Fruit fly (Drosophila melanogaster) whole organism, embryonic: ENCODE measurements around the gene CG8837.

ENCODE experiments used
- Atf3 ChIP-seq: fragments of 200-800 bp; sonication (Bioruptor generic); optimal IDR thresholded peaks from 3 replicates; lab custom pipeline; 2016; ENCODE audit warnings: missing biosample characterization, missing genetic modification characterization
- Blimp-1 ChIP-seq: fragments of 200-800 bp; sonication (Bioruptor generic); optimal IDR thresholded peaks from 3 replicates; lab custom pipeline; 2018; ENCODE audit warnings: missing biosample characterization, missing genetic modification characterization, mild to moderate bottlenecking, moderate library complexity, missing genetic modification reagents
- Bteb2 ChIP-seq: fragments of 200-800 bp; sonication (Bioruptor generic); optimal IDR thresholded peaks from 2 replicates; lab custom pipeline; 2016; ENCODE audit warnings: missing biosample characterization, missing genetic modification characterization
- CG10565 ChIP-seq: fragments of 200-800 bp; sonication (Bioruptor generic); optimal IDR thresholded peaks from 3 replicates; lab custom pipeline; 2016; ENCODE audit warnings: missing biosample characterization, mild to moderate bottlenecking, missing genetic modification characterization
- CG11398 ChIP-seq: fragments of 200-800 bp; sonication (Bioruptor generic); optimal IDR thresholded peaks from 2 replicates; lab custom pipeline; 2016; ENCODE audit warnings: missing biosample characterization, missing genetic modification characterization
- CG12769 ChIP-seq: fragments of 200-800 bp; sonication (Bioruptor generic); optimal IDR thresholded peaks from 2 replicates; lab custom pipeline; 2019; ENCODE audit warnings: missing biosample characterization, mild to moderate bottlenecking, missing genetic modification characterization, moderate library complexity
- CG14667 ChIP-seq: fragments of 200-800 bp; sonication (Bioruptor generic); IDR thresholded peaks from 2 replicates; pipeline ENCODE4 v1.3.6; 2022; ENCODE audit warnings: missing biosample characterization, missing genetic modification characterization
- CG14710 ChIP-seq: fragments of 200-800 bp; sonication (Bioruptor generic); optimal IDR thresholded peaks from 3 replicates; lab custom pipeline; 2019; ENCODE audit warnings: missing biosample characterization, mild to moderate bottlenecking, missing genetic modification characterization, moderate library complexity
- CG15514 ChIP-seq: fragments of 200-800 bp; sonication (Bioruptor generic); optimal IDR thresholded peaks from 3 replicates; lab custom pipeline; 2017; ENCODE audit warnings: missing biosample characterization, missing genetic modification characterization, mild to moderate bottlenecking, moderate library complexity, missing genetic modification reagents
- CG1603 ChIP-seq: fragments of 200-800 bp; sonication (Bioruptor generic); optimal IDR thresholded peaks from 2 replicates; lab custom pipeline; 2019; ENCODE audit warnings: missing biosample characterization, mild to moderate bottlenecking, missing genetic modification characterization, moderate library complexity
- CG16815 ChIP-seq: fragments of 200-800 bp; sonication (Bioruptor generic); optimal IDR thresholded peaks from 3 replicates; lab custom pipeline; 2017; ENCODE audit warnings: missing biosample characterization, mild to moderate bottlenecking, missing genetic modification characterization
- CG18619 ChIP-seq: fragments of 200-800 bp; sonication (Bioruptor generic); optimal IDR thresholded peaks from 3 replicates; lab custom pipeline; 2017; ENCODE audit warnings: missing biosample characterization, mild to moderate bottlenecking, missing genetic modification characterization
- CG32772 ChIP-seq: fragments of 200-800 bp; sonication (Bioruptor generic); IDR thresholded peaks from 2 replicates; pipeline ENCODE4 v1.3.6; 2022; ENCODE audit warnings: missing biosample characterization, missing genetic modification characterization
- CG3726 ChIP-seq: fragments of 200-800 bp; sonication (Bioruptor generic); IDR thresholded peaks from 3 replicates; pipeline ENCODE4, ENCODE4 v1.3.6; 2022; ENCODE audit warnings: missing biosample characterization, missing genetic modification characterization
- CG43689 ChIP-seq: fragments of 200-800 bp; sonication (Bioruptor generic); IDR thresholded peaks from 2 replicates; pipeline ENCODE4 v1.3.6; 2022; ENCODE audit warnings: missing biosample characterization, missing genetic modification characterization
- CG5953 ChIP-seq: fragments of 200-800 bp; sonication (Bioruptor generic); IDR thresholded peaks from 2 replicates; pipeline ENCODE4 v1.3.6; 2022; ENCODE audit warnings: missing biosample characterization, missing genetic modification characterization
- CG6765 ChIP-seq: fragments of 200-800 bp; sonication (Bioruptor generic); optimal IDR thresholded peaks from 3 replicates; lab custom pipeline; 2017; ENCODE audit warnings: missing biosample characterization, mild to moderate bottlenecking, missing genetic modification characterization
- CG7556 ChIP-seq: fragments of 200-800 bp; sonication (Bioruptor generic); optimal IDR thresholded peaks from 2 replicates; lab custom pipeline; 2017; ENCODE audit warnings: missing biosample characterization, mild to moderate bottlenecking, missing genetic modification characterization
- CG8290 ChIP-seq, 3 experiments: fragments of 200-800 bp; sonication (Bioruptor generic); optimal IDR thresholded peaks; 2 replicates each; lab custom pipeline; 2016 to 2019; ENCODE audit warnings: missing biosample characterization in 3 of 3, missing genetic modification characterization in 3 of 3, mild to moderate bottlenecking in 2 of 3, moderate library complexity in 1 of 3
- CTCF ChIP-seq: fragments of 200-800 bp; sonication (Bioruptor generic); optimal IDR thresholded peaks from 2 replicates; lab custom pipeline; 2017; ENCODE audit warnings: missing biosample characterization, mild to moderate bottlenecking, missing genetic modification characterization, moderate library complexity
- CkIIα-i1 ChIP-seq: fragments of 200-800 bp; sonication (Bioruptor generic); IDR thresholded peaks from 2 replicates; pipeline ENCODE4 v1.3.6; 2022; ENCODE audit warnings: missing biosample characterization, missing genetic modification characterization
- CoRest ChIP-seq: fragments of 200-800 bp; sonication (Bioruptor generic); optimal IDR thresholded peaks from 3 replicates; lab custom pipeline; 2018; ENCODE audit warnings: missing biosample characterization, mild to moderate bottlenecking, missing genetic modification characterization, moderate library complexity
- CrebB ChIP-seq: fragments of 200-800 bp; sonication (Bioruptor generic); optimal IDR thresholded peaks from 3 replicates; lab custom pipeline; 2018; ENCODE audit warnings: missing biosample characterization, mild to moderate bottlenecking, missing genetic modification characterization
- Dbx ChIP-seq: fragments of 200-800 bp; sonication (Bioruptor generic); IDR thresholded peaks from 3 replicates; pipeline ENCODE4 v1.3.6; 2022; ENCODE audit warnings: missing biosample characterization, missing genetic modification characterization
- Ets97D ChIP-seq: fragments of 200-800 bp; sonication (Bioruptor generic); optimal IDR thresholded peaks from 3 replicates; lab custom pipeline; 2016; ENCODE audit warnings: missing biosample characterization, missing genetic modification characterization
- GATAe ChIP-seq: fragments of 200-800 bp; sonication (Bioruptor generic); conservative IDR thresholded peaks from 2 replicates; pipeline ENCODE4 v1.3.6; 2022; ENCODE audit warnings: missing biosample characterization, missing genetic modification characterization
- H2.0 ChIP-seq: fragments of 200-800 bp; sonication (Bioruptor generic); IDR thresholded peaks from 2 replicates; pipeline ENCODE4 v1.3.6; 2022; ENCODE audit warnings: missing biosample characterization, missing genetic modification characterization
- HmgZ ChIP-seq: fragments of 200-800 bp; sonication (Bioruptor generic); optimal IDR thresholded peaks from 2 replicates; lab custom pipeline; 2018; ENCODE audit warnings: missing biosample characterization, mild to moderate bottlenecking, missing genetic modification characterization
- Hr3 ChIP-seq: fragments of 200-800 bp; sonication (Bioruptor generic); optimal IDR thresholded peaks from 3 replicates; lab custom pipeline; 2016; ENCODE audit warnings: missing biosample characterization, missing genetic modification characterization
- Hr39 ChIP-seq: fragments of >200 bp; optimal IDR thresholded peaks from 2 replicates; lab custom pipeline; 2017
- Hr78 ChIP-seq, 2 experiments: fragments of 200-800 bp in 1 of 2; fragments of >200 bp in 1 of 2; sonication (Bioruptor generic) in 1 of 2; optimal IDR thresholded peaks; 2 replicates each; lab custom pipeline; 2017 to 2019; ENCODE audit warnings: missing biosample characterization in 2 of 2, missing genetic modification characterization in 2 of 2, mild to moderate bottlenecking in 1 of 2, moderate library complexity in 1 of 2
- Mad ChIP-seq: fragments of 200-800 bp; sonication (Bioruptor generic); optimal IDR thresholded peaks from 2 replicates; lab custom pipeline; 2016; ENCODE audit warnings: missing biosample characterization, missing genetic modification characterization
- Myb ChIP-seq: fragments of 200-800 bp; sonication (Bioruptor generic); optimal IDR thresholded peaks from 2 replicates; lab custom pipeline; 2016; ENCODE audit warnings: missing biosample characterization, missing genetic modification characterization
- Optix ChIP-seq: fragments of 200-800 bp; sonication (Bioruptor generic); IDR thresholded peaks from 3 replicates; pipeline ENCODE4 v1.3.6; 2022; ENCODE audit warnings: missing biosample characterization, missing genetic modification characterization
- Side ChIP-seq: fragments of 200-800 bp; sonication (Bioruptor generic); optimal IDR thresholded peaks from 2 replicates; lab custom pipeline; 2016; ENCODE audit warnings: missing biosample characterization, missing genetic modification characterization
- bigmax ChIP-seq: fragments of 200-800 bp; sonication (Bioruptor generic); optimal IDR thresholded peaks from 2 replicates; lab custom pipeline; 2018; ENCODE audit warnings: missing biosample characterization, mild to moderate bottlenecking, missing genetic modification characterization
- corto ChIP-seq: fragments of 200-800 bp; sonication (Bioruptor generic); optimal IDR thresholded peaks from 2 replicates; lab custom pipeline; 2016; ENCODE audit warnings: missing biosample characterization, mild to moderate bottlenecking, missing genetic modification characterization, moderate library complexity
- dimm ChIP-seq: fragments of 200-800 bp; sonication (Bioruptor generic); IDR thresholded peaks from 2 replicates; pipeline ENCODE4 v1.3.6; 2022; ENCODE audit warnings: missing biosample characterization, missing genetic modification characterization
- dm ChIP-seq: fragments of 200-800 bp; sonication (Bioruptor generic); optimal IDR thresholded peaks from 3 replicates; lab custom pipeline; 2016; ENCODE audit warnings: missing biosample characterization, missing genetic modification characterization
- esg ChIP-seq: fragments of 200-800 bp; sonication (Bioruptor generic); conservative IDR thresholded peaks from 2 replicates; pipeline ENCODE4 v1.3.6; 2022; ENCODE audit warnings: missing biosample characterization, missing genetic modification characterization
- maf-S ChIP-seq: fragments of 200-800 bp; sonication (Bioruptor generic); optimal IDR thresholded peaks from 2 replicates; lab custom pipeline; 2016; ENCODE audit warnings: missing biosample characterization, missing genetic modification characterization
- nmo ChIP-seq: fragments of 200-800 bp; sonication (Bioruptor generic); optimal IDR thresholded peaks from 2 replicates; lab custom pipeline; 2018; ENCODE audit warnings: missing biosample characterization, mild to moderate bottlenecking, missing genetic modification characterization, moderate library complexity
- pros ChIP-seq: fragments of 200-800 bp; sonication (Bioruptor generic); optimal IDR thresholded peaks from 3 replicates; lab custom pipeline; 2019; ENCODE audit warnings: missing biosample characterization, mild to moderate bottlenecking, missing genetic modification characterization, moderate library complexity
- rib ChIP-seq: fragments of 200-800 bp; sonication (Bioruptor generic); IDR thresholded peaks from 2 replicates; pipeline ENCODE4 v1.3.6; 2022; ENCODE audit warnings: missing biosample characterization, missing genetic modification characterization
- salm ChIP-seq: fragments of 200-800 bp; sonication (Bioruptor generic); optimal IDR thresholded peaks from 2 replicates; lab custom pipeline; 2018; ENCODE audit warnings: missing biosample characterization, mild to moderate bottlenecking, missing genetic modification characterization
- schlank ChIP-seq: fragments of 200-800 bp; sonication (Bioruptor generic); optimal IDR thresholded peaks from 2 replicates; lab custom pipeline; 2018; ENCODE audit warnings: missing biosample characterization, mild to moderate bottlenecking, missing genetic modification characterization
- sob ChIP-seq: fragments of 200-800 bp; sonication (Bioruptor generic); IDR thresholded peaks from 2 replicates; pipeline ENCODE4 v1.3.6; 2022; ENCODE audit warnings: missing biosample characterization, missing genetic modification characterization
- sqz ChIP-seq: fragments of 200-800 bp; sonication (Bioruptor generic); optimal IDR thresholded peaks from 3 replicates; lab custom pipeline; 2018; ENCODE audit warnings: missing biosample characterization, mild to moderate bottlenecking, missing genetic modification characterization
- stwl ChIP-seq: fragments of 200-800 bp; sonication (Bioruptor generic); optimal IDR thresholded peaks from 3 replicates; lab custom pipeline; 2018; ENCODE audit warnings: missing biosample characterization, mild to moderate bottlenecking, missing genetic modification characterization, moderate library complexity
- sug ChIP-seq: fragments of 200-800 bp; optimal IDR thresholded peaks from 2 replicates; lab custom pipeline; 2019; ENCODE audit warnings: missing biosample characterization, mild to moderate bottlenecking, missing genetic modification characterization, moderate library complexity
- z ChIP-seq: fragments of 200-800 bp; sonication (Bioruptor generic); IDR thresholded peaks from 3 replicates; pipeline ENCODE4 v1.3.6; 2022; ENCODE audit warnings: missing biosample characterization, missing genetic modification characterization

Gene CG8837

dm6 chr2L:3348146-3348747, 28.2 kb downstream of the CG8837 start (continued):
- TF ChIP-seq maf-S (GFP tag; lab: Kevin White, UChicago), result peak; percentile 13
- TF ChIP-seq dimm (GFP tag; lab: Robert Waterston, UW), result peak; percentile 74
- TF ChIP-seq CG16815 (GFP tag; lab: Kevin White, UChicago), result peak; percentile 43
- TF ChIP-seq CG8290 (GFP tag; optimal IDR thresholded peaks at IDR 0.05; lab: Kevin White, UChicago), result peak; percentile 22
- TF ChIP-seq CG8290 (tag; optimal IDR thresholded peaks at IDR 0.05; lab: Kevin White, UChicago), result no peak
- TF ChIP-seq CG12769, result peak; percentile 57
- TF ChIP-seq CG7556, result peak; percentile 69
- no peak for TF ChIP-seq CG10565 (GFP tag; lab: Kevin White, UChicago)
- no peak for TF ChIP-seq CG6765 (GFP tag; lab: Kevin White, UChicago)
- peak; percentile 69 for TF ChIP-seq Atf3 (GFP tag; lab: Kevin White, UChicago)
- TF ChIP-seq CG14710 (tag; lab: Kevin White, UChicago), result peak; percentile 66
- TF ChIP-seq sug, result no peak
- TF ChIP-seq Dbx (GFP tag; lab: Robert Waterston, UW), result no peak
- TF ChIP-seq nmo (GFP tag; lab: Kevin White, UChicago), result peak; percentile 85
- TF ChIP-seq CG32772, result peak; percentile 92
- peak; percentile 42 for TF ChIP-seq corto (GFP tag; lab: Kevin White, UChicago)
- TF ChIP-seq Ets97D, result peak; percentile 31
- TF ChIP-seq z (GFP tag; lab: Robert Waterston, UW), result peak; percentile 50; the same call in 1 of the 3 replicates
- TF ChIP-seq sob (GFP tag; lab: Robert Waterston, UW), result peak; percentile 78
- TF ChIP-seq CTCF (GFP tag; lab: Kevin White, UChicago), result peak; percentile 46
- peak; percentile 91 for TF ChIP-seq CG3726 (GFP tag; lab: Robert Waterston, UW)
- no peak for TF ChIP-seq Hr39
- peak; percentile 14 for TF ChIP-seq CG15514 (GFP tag; lab: Kevin White, UChicago)
- TF ChIP-seq Side (GFP tag; lab: Kevin White, UChicago), result peak; percentile 21
- TF ChIP-seq dm (GFP tag; lab: Kevin White, UChicago), result peak; percentile 10
- peak; percentile 75 for TF ChIP-seq CG43689 (GFP tag; lab: Robert Waterston, UW)
- TF ChIP-seq Blimp-1 (GFP tag; lab: Kevin White, UChicago), result peak; percentile 91
- TF ChIP-seq CrebB (tag; lab: Kevin White, UChicago), result peak; percentile 37
- TF ChIP-seq bigmax (GFP tag; lab: Kevin White, UChicago), result no peak
- no peak for TF ChIP-seq Bteb2
- no peak for TF ChIP-seq HmgZ (tag; lab: Kevin White, UChicago)
- TF ChIP-seq esg, result peak; percentile 81
- peak; percentile 64 for TF ChIP-seq Hr3 (GFP tag; lab: Kevin White, UChicago)
- no peak for TF ChIP-seq rib (GFP tag; lab: Robert Waterston, UW)
- peak; percentile 44 for TF ChIP-seq sqz (GFP tag; lab: Kevin White, UChicago)
- peak; percentile 85 for TF ChIP-seq Optix (GFP tag; lab: Robert Waterston, UW)
- peak; percentile 90 for TF ChIP-seq CG1603 (tag; lab: Kevin White, UChicago)
- TF ChIP-seq salm (tag; lab: Kevin White, UChicago), result peak; percentile 66
- TF ChIP-seq pros, result no peak
- TF ChIP-seq stwl (tag; lab: Kevin White, UChicago), result peak; percentile 11
- peak; percentile 2 for TF ChIP-seq CG11398 (GFP tag; lab: Kevin White, UChicago)
- TF ChIP-seq CG18619 (GFP tag; lab: Kevin White, UChicago), result peak; percentile 33
- TF ChIP-seq Mad, result peak; percentile 58
- TF ChIP-seq schlank (tag; lab: Kevin White, UChicago), result no peak
- peak; percentile 83 for TF ChIP-seq CG5953 (GFP tag; lab: Robert Waterston, UW)
- TF ChIP-seq CG14667, result peak; percentile 89
- no peak for TF ChIP-seq CkIIα-i1 (GFP tag; lab: Robert Waterston, UW)
- no peak for TF ChIP-seq Hr78 (GFP tag; optimal IDR thresholded peaks at IDR 0.05; lab: Kevin White, UChicago)
- TF ChIP-seq CoRest (tag; lab: Kevin White, UChicago), result peak; percentile 59
- peak; percentile 85 for TF ChIP-seq H2.0 (GFP tag; lab: Robert Waterston, UW)
- TF ChIP-seq GATAe (GFP tag; lab: Robert Waterston, UW), result no peak; the same call in 1 of the 2 replicates
- TF ChIP-seq Myb, result peak; percentile 37
